Worm (Caenorhabditis elegans) whole organism, early embryonic: ENCODE results near the gene txt-12.

Experiments
- hmg-4 ChIP-seq: fragments of 200-800 bp; sonication (Bioruptor generic); optimal IDR thresholded peaks from 2 replicates; lab custom pipeline; 2018; ENCODE audit warnings: mild to moderate bottlenecking, missing genetic modification characterization, missing compliant biosample characterization
- scrt-1 ChIP-seq: fragments of 200-800 bp; sonication (Bioruptor generic); IDR thresholded peaks from 2 replicates; pipeline ENCODE4 v1.3.6; 2022; ENCODE audit warnings: missing genetic modification characterization, missing compliant biosample characterization

DNA sequence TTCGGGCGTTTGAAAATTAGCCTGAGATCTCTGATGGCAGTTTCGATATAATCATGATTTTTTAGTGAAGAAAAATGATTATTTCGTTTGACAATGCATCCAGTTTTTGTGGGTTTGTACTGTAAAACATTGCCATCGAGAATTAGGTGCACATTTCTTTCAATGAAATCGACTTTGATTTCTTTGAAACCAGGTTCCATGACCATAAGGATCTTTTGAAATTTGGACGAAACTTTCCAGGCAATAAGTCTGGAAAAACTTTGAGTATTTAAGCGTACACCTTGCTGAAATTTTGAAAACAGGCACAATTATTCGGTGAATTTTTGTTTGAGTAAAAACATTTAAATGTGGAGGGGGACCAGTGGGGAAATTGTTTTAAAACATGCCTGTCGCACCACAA is 41.0 kb upstream of the txt-12 start:
- no peak for TF ChIP-seq scrt-1
- no peak for TF ChIP-seq hmg-4 (GFP tag; lab: Kevin White, UChicago)
